Worm (Caenorhabditis elegans) whole organism, L3 larva: ENCODE results near the gene nhr-222.

Source experiments
- R02D3.7 ChIP-seq: fragments of 150-350 bp; optimal IDR thresholded peaks from 2 replicates; lab custom pipeline; 2014; ENCODE audit warnings: missing biosample characterization, missing genetic modification characterization
- ceh-16 ChIP-seq: sonication (generic microtip); optimal IDR thresholded peaks from 2 replicates; lab custom pipeline; 2017; ENCODE audit warnings: missing biosample characterization, missing genetic modification characterization
- fos-1 ChIP-seq: fragments of 150-350 bp; optimal IDR thresholded peaks from 2 replicates; lab custom pipeline; 2014; ENCODE audit warnings: missing biosample characterization, missing genetic modification characterization
- nhr-76 ChIP-seq: fragments of 150-350 bp; sonication (generic microtip); optimal IDR thresholded peaks from 5 replicates; lab custom pipeline; 2014; ENCODE audit warnings: missing biosample characterization, missing genetic modification characterization

DNA sequence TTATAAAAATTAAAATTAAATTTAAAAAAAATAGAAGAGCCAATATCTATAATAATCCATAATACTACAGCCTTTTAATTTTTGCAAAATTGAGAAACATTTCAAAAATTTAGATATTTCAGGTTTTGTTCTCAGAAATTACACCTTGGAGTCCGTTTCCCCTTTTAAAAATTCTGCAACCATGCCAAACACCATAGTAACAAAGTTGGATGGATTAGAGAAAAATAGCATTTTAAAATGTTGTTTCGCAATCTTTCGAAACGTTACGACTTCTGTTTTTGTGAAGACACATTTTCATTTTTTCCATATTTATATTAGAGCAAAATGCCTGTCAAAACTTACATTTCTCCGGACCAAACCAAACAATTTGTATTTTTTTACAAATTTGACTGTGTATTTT lies 18.3 kb downstream of the nhr-222 start, which contains the start of gene T24A6.7:
- no peak for TF ChIP-seq R02D3.7
- no peak for TF ChIP-seq ceh-16
- no peak for TF ChIP-seq fos-1 (tag; lab: Kevin White, UChicago)
- TF ChIP-seq nhr-76, result no peak
